Worm (Caenorhabditis elegans) whole organism, L1 larva: ENCODE data around the gene Y49F6C.6.

ENCODE experiments used
- blmp-1 ChIP-seq: fragments of 150-350 bp; optimal IDR thresholded peaks from 2 replicates; lab custom pipeline; 2014; ENCODE audit warnings: missing biosample characterization, missing genetic modification characterization
- ceh-82 ChIP-seq, 3 experiments: fragments of 150-350 bp in 1 of 3; sonication (generic microtip) in 2 of 3; optimal IDR thresholded peaks; 2 replicates each; lab custom pipeline; 2014 to 2017; ENCODE audit warnings: missing biosample characterization in 3 of 3, missing genetic modification characterization in 3 of 3
- efl-3 ChIP-seq: fragments of 200-800 bp; sonication (Bioruptor generic); optimal IDR thresholded peaks from 2 replicates; lab custom pipeline; 2018; ENCODE audit warnings: mild to moderate bottlenecking, missing genetic modification characterization, missing compliant biosample characterization
- egl-27 ChIP-seq, 2 experiments: fragments of 150-350 bp in 1 of 2; sonication (generic microtip); optimal IDR thresholded peaks; 3 replicates each; lab custom pipeline; 2017 to 2018; ENCODE audit warnings: missing biosample characterization in 2 of 2, missing genetic modification characterization in 2 of 2, missing genetic modification reagents in 2 of 2
- fkh-10 ChIP-seq: sonication (generic microtip); optimal IDR thresholded peaks from 2 replicates; lab custom pipeline; 2017; ENCODE audit warnings: missing biosample characterization, missing genetic modification reagents, missing genetic modification characterization
- mef-2 ChIP-seq: fragments of 150-350 bp; optimal IDR thresholded peaks from 2 replicates; lab custom pipeline; 2014; ENCODE audit warnings: missing biosample characterization, missing genetic modification characterization
- snpc-4 ChIP-seq: fragments of 150-350 bp; optimal IDR thresholded peaks from 2 replicates; lab custom pipeline; 2014; ENCODE audit warnings: missing biosample characterization, missing genetic modification characterization
- unc-62 ChIP-seq: fragments of 150-350 bp; optimal IDR thresholded peaks from 2 replicates; lab custom pipeline; 2014; ENCODE audit warnings: missing biosample characterization, missing genetic modification reagents, missing genetic modification characterization
- unc-86 ChIP-seq: sonication (generic microtip); optimal IDR thresholded peaks from 2 replicates; lab custom pipeline; 2016; ENCODE audit warnings: missing genetic modification characterization, missing compliant biosample characterization
- zag-1 ChIP-seq: fragments of 150-350 bp; optimal IDR thresholded peaks from 2 replicates; lab custom pipeline; 2014; ENCODE audit warnings: missing biosample characterization, missing genetic modification characterization
- ztf-11 ChIP-seq, 2 experiments: sonication (generic microtip); optimal IDR thresholded peaks; 2 replicates each; lab custom pipeline; 2016 to 2017; ENCODE audit warnings: missing genetic modification characterization in 2 of 2, missing biosample characterization in 1 of 2, missing compliant biosample characterization in 1 of 2

DNA sequence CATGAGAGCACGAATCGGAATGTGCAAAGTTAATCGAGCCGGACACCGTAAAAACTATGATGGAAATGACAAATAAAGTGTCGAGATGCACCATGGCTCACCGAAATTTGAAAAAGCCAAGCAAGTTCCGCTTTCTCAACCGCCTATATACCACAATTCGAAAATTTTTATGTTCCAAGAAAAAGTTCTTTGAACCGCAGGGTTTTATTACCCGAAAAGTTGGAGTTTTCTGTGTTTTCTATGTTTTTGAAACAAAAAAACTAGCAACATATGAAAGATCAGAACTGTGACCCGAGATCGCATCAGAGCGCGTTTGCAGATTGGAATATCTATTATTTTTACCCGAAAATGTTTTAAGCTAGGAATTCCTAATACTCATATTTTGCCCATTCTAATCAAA is 39.9 kb downstream of the Y49F6C.6 start, which contains the start of gene Y46D2A.3:
- no peak for TF ChIP-seq unc-62
- no peak for TF ChIP-seq blmp-1 (tag; lab: Kevin White, UChicago)
- no peak for TF ChIP-seq ztf-11 (tag; optimal IDR thresholded peaks at IDR 0.05; lab: Kevin White, UChicago)
- no peak for TF ChIP-seq mef-2 (tag; lab: Kevin White, UChicago)
- TF ChIP-seq zag-1 (tag; lab: Kevin White, UChicago), result no peak
- no peak for TF ChIP-seq fkh-10
- no peak for TF ChIP-seq egl-27 (tag; optimal IDR thresholded peaks at IDR 0.05; lab: Kevin White, UChicago)
- TF ChIP-seq snpc-4 (tag; lab: Kevin White, UChicago), result no peak
- TF ChIP-seq unc-86 (tag; lab: Kevin White, UChicago), result no peak
- no peak for TF ChIP-seq ceh-82 (tag; optimal IDR thresholded peaks at IDR 0.05; lab: Kevin White, UChicago)
- no peak for TF ChIP-seq efl-3
